Fruit fly (Drosophila melanogaster) whole organism, embryonic: Measurements from ENCODE around the gene CG9733.
A peak's percentile ranks its signal among the peaks of the same experiment; 100 is the strongest.

Experiments
- B-H1 ChIP-seq: fragments of 200-800 bp; sonication (Bioruptor generic); IDR thresholded peaks from 3 replicates; pipeline ENCODE4 v1.3.6; 2022; ENCODE audit warnings: missing biosample characterization, missing genetic modification characterization
- B-H2 ChIP-seq: fragments of 200-800 bp; sonication (Bioruptor generic); optimal IDR thresholded peaks from 2 replicates; lab custom pipeline; 2018; ENCODE audit warnings: missing biosample characterization, mild to moderate bottlenecking, missing genetic modification characterization
- BtbVII ChIP-seq: fragments of 200-800 bp; sonication (Bioruptor generic); optimal IDR thresholded peaks from 3 replicates; lab custom pipeline; 2017; ENCODE audit warnings: missing biosample characterization, mild to moderate bottlenecking, missing genetic modification characterization
- CG10209 ChIP-seq: fragments of 200-800 bp; sonication (Bioruptor generic); optimal IDR thresholded peaks from 3 replicates; lab custom pipeline; 2017; ENCODE audit warnings: missing biosample characterization, mild to moderate bottlenecking, missing genetic modification characterization, missing genetic modification reagents
- CG11560 ChIP-seq: fragments of 200-800 bp; sonication (Bioruptor generic); IDR thresholded peaks from 3 replicates; pipeline ENCODE4 v1.3.6; 2022; ENCODE audit warnings: missing biosample characterization, missing genetic modification characterization
- CG12104 ChIP-seq: fragments of 200-800 bp; sonication (Bioruptor generic); optimal IDR thresholded peaks from 3 replicates; lab custom pipeline; 2016; ENCODE audit warnings: missing biosample characterization, missing genetic modification characterization
- CG12769 ChIP-seq: fragments of 200-800 bp; sonication (Bioruptor generic); optimal IDR thresholded peaks from 2 replicates; lab custom pipeline; 2019; ENCODE audit warnings: missing biosample characterization, mild to moderate bottlenecking, missing genetic modification characterization, moderate library complexity
- CG13123 ChIP-seq: fragments of 200-800 bp; sonication (Bioruptor generic); optimal IDR thresholded peaks from 2 replicates; lab custom pipeline; 2016; ENCODE audit warnings: missing biosample characterization, missing genetic modification characterization
- CG14441 ChIP-seq: fragments of 200-800 bp; sonication (Bioruptor generic); IDR thresholded peaks from 2 replicates; pipeline ENCODE4 v1.3.6; 2022; ENCODE audit warnings: missing biosample characterization, missing genetic modification characterization
- CG1603 ChIP-seq: fragments of 200-800 bp; sonication (Bioruptor generic); optimal IDR thresholded peaks from 2 replicates; lab custom pipeline; 2019; ENCODE audit warnings: missing biosample characterization, mild to moderate bottlenecking, missing genetic modification characterization, moderate library complexity
- CG17912 ChIP-seq: fragments of 200-800 bp; sonication (Bioruptor generic); optimal IDR thresholded peaks from 2 replicates; lab custom pipeline; 2018; ENCODE audit warnings: missing biosample characterization, mild to moderate bottlenecking, missing genetic modification characterization
- CG30431 ChIP-seq: fragments of 200-800 bp; sonication (Bioruptor generic); optimal IDR thresholded peaks from 2 replicates; lab custom pipeline; 2017; ENCODE audit warnings: missing biosample characterization, missing genetic modification characterization
- CG33213 ChIP-seq: fragments of 200-800 bp; sonication (Bioruptor generic); optimal IDR thresholded peaks from 3 replicates; lab custom pipeline; 2016; ENCODE audit warnings: missing biosample characterization, missing genetic modification characterization
- CG42726 ChIP-seq: fragments of 200-800 bp; sonication (Bioruptor generic); IDR thresholded peaks from 2 replicates; pipeline ENCODE4 v1.3.6; 2022; ENCODE audit warnings: missing biosample characterization, missing genetic modification characterization; ENCODE audit not compliant: partially characterized antibody
- CG6272 ChIP-seq: fragments of 200-800 bp; sonication (Bioruptor generic); IDR thresholded peaks from 2 replicates; pipeline ENCODE4 v1.3.6; 2022; ENCODE audit warnings: missing biosample characterization, missing genetic modification characterization
- CG6654 ChIP-seq: fragments of 200-800 bp; sonication (Bioruptor generic); optimal IDR thresholded peaks from 2 replicates; lab custom pipeline; 2017; ENCODE audit warnings: missing biosample characterization, mild to moderate bottlenecking, missing genetic modification characterization
- CG8388 ChIP-seq: fragments of 200-800 bp; sonication (Bioruptor generic); optimal IDR thresholded peaks from 2 replicates; lab custom pipeline; 2019; ENCODE audit warnings: missing biosample characterization, mild to moderate bottlenecking, missing genetic modification characterization, moderate library complexity
- CG8924 ChIP-seq: fragments of 200-800 bp; optimal IDR thresholded peaks from 3 replicates; lab custom pipeline; 2019; ENCODE audit warnings: missing biosample characterization, mild to moderate bottlenecking, missing genetic modification characterization, moderate library complexity
- CG9609 ChIP-seq: fragments of 200-800 bp; sonication (Bioruptor generic); optimal IDR thresholded peaks from 3 replicates; lab custom pipeline; 2016; ENCODE audit warnings: missing biosample characterization, missing genetic modification characterization
- CG9797 ChIP-seq: fragments of 200-800 bp; sonication (Bioruptor generic); optimal IDR thresholded peaks from 3 replicates; lab custom pipeline; 2018; ENCODE audit warnings: missing biosample characterization, mild to moderate bottlenecking, missing genetic modification characterization
- Dfd ChIP-seq, 2 experiments: fragments of >200 bp; optimal IDR thresholded peaks; 2 replicates each; lab custom pipeline; 2017; ENCODE audit warnings: missing biosample characterization in 2 of 2, missing genetic modification characterization in 2 of 2
- Doc2 ChIP-seq: fragments of 200-800 bp; sonication (Bioruptor generic); IDR thresholded peaks from 2 replicates; pipeline ENCODE4 v1.3.6; 2022; ENCODE audit warnings: missing biosample characterization, missing genetic modification characterization
- Drgx ChIP-seq: fragments of 200-800 bp; sonication (Bioruptor generic); IDR thresholded peaks from 2 replicates; pipeline ENCODE4 v1.3.6; 2022; ENCODE audit warnings: missing biosample characterization, missing genetic modification characterization
- Fer2 ChIP-seq: fragments of 200-800 bp; sonication (Bioruptor generic); optimal IDR thresholded peaks from 2 replicates; lab custom pipeline; 2018; ENCODE audit warnings: missing biosample characterization, mild to moderate bottlenecking, missing genetic modification characterization, moderate library complexity
- HmgD ChIP-seq: fragments of 200-800 bp; sonication (Bioruptor generic); optimal IDR thresholded peaks from 3 replicates; lab custom pipeline; 2016; ENCODE audit warnings: missing biosample characterization, missing genetic modification characterization
- Hr39 ChIP-seq: fragments of >200 bp; optimal IDR thresholded peaks from 2 replicates; lab custom pipeline; 2017
- Jarid2 ChIP-seq: fragments of 200-800 bp; sonication (Bioruptor generic); optimal IDR thresholded peaks from 3 replicates; lab custom pipeline; 2017; ENCODE audit warnings: mild to moderate bottlenecking, missing biosample characterization, missing genetic modification reagents, missing genetic modification characterization
- Lhr ChIP-seq: fragments of 200-800 bp; sonication (Bioruptor generic); optimal IDR thresholded peaks from 3 replicates; lab custom pipeline; 2017; ENCODE audit warnings: mild to moderate bottlenecking, missing biosample characterization, missing genetic modification reagents, missing genetic modification characterization
- Meics ChIP-seq: fragments of 200-800 bp; sonication (Bioruptor generic); optimal IDR thresholded peaks from 2 replicates; lab custom pipeline; 2017; ENCODE audit warnings: missing biosample characterization, mild to moderate bottlenecking, missing genetic modification characterization
- Myb ChIP-seq: fragments of 200-800 bp; sonication (Bioruptor generic); optimal IDR thresholded peaks from 2 replicates; lab custom pipeline; 2016; ENCODE audit warnings: missing biosample characterization, missing genetic modification characterization
- Nf-YC ChIP-seq: fragments of 200-800 bp; optimal IDR thresholded peaks from 3 replicates; lab custom pipeline; 2019; ENCODE audit warnings: missing biosample characterization, mild to moderate bottlenecking, missing genetic modification characterization, moderate library complexity
- Ssrp ChIP-seq: fragments of 200-800 bp; sonication (Bioruptor generic); optimal IDR thresholded peaks from 2 replicates; lab custom pipeline; 2018; ENCODE audit warnings: missing biosample characterization, mild to moderate bottlenecking, missing genetic modification characterization, moderate library complexity
- Taf1 ChIP-seq: fragments of 200-800 bp; sonication (Bioruptor generic); IDR thresholded peaks from 2 replicates; pipeline ENCODE4 v1.3.6; 2022; ENCODE audit warnings: missing biosample characterization, missing genetic modification characterization
- Xbp1 ChIP-seq: fragments of 200-800 bp; sonication (Bioruptor generic); optimal IDR thresholded peaks from 3 replicates; lab custom pipeline; 2016; ENCODE audit warnings: missing biosample characterization, mild to moderate bottlenecking, missing genetic modification characterization
- ab ChIP-seq: fragments of 200-800 bp; sonication (Bioruptor generic); optimal IDR thresholded peaks from 2 replicates; lab custom pipeline; 2016; ENCODE audit warnings: missing biosample characterization, missing genetic modification characterization
- ash1 ChIP-seq: fragments of 200-800 bp; sonication (Bioruptor generic); optimal IDR thresholded peaks from 2 replicates; lab custom pipeline; 2018; ENCODE audit warnings: missing biosample characterization, mild to moderate bottlenecking, missing genetic modification characterization
- az2 ChIP-seq: fragments of 200-800 bp; sonication (Bioruptor generic); optimal IDR thresholded peaks from 3 replicates; lab custom pipeline; 2016; ENCODE audit warnings: missing biosample characterization, missing genetic modification characterization
- fd96Cb ChIP-seq: fragments of 200-800 bp; sonication (Bioruptor generic); optimal IDR thresholded peaks from 2 replicates; lab custom pipeline; 2018; ENCODE audit warnings: missing biosample characterization, mild to moderate bottlenecking, missing genetic modification characterization, moderate library complexity
- gcm ChIP-seq: fragments of 200-800 bp; sonication (Bioruptor generic); optimal IDR thresholded peaks from 2 replicates; lab custom pipeline; 2019; ENCODE audit warnings: missing biosample characterization, mild to moderate bottlenecking, missing genetic modification characterization, moderate library complexity
- gro ChIP-seq: fragments of 200-800 bp; sonication (Bioruptor generic); optimal IDR thresholded peaks from 2 replicates; lab custom pipeline; 2016; ENCODE audit warnings: missing biosample characterization, missing genetic modification characterization
- hbn ChIP-seq: fragments of 200-800 bp; sonication (Bioruptor generic); IDR thresholded peaks from 2 replicates; pipeline ENCODE4 v1.3.6; 2022; ENCODE audit warnings: missing biosample characterization, missing genetic modification characterization; ENCODE audit not compliant: partially characterized antibody
- hkb ChIP-seq, 2 experiments: fragments of 200-800 bp in 1 of 2; fragments of >200 bp in 1 of 2; sonication (Bioruptor generic) in 1 of 2; IDR thresholded peaks in 1 of 2; optimal IDR thresholded peaks in 1 of 2; 2 replicates each; pipeline versions ENCODE4 v1.3.6 to Lab custom; 2017 to 2022; ENCODE audit warnings: missing biosample characterization in 1 of 2, missing genetic modification characterization in 1 of 2
- lmd ChIP-seq: fragments of 200-800 bp; sonication (Bioruptor generic); IDR thresholded peaks from 2 replicates; pipeline ENCODE4 v1.3.6; 2022; ENCODE audit warnings: missing biosample characterization, missing genetic modification characterization
- org-1 ChIP-seq: fragments of 200-800 bp; sonication (Bioruptor generic); optimal IDR thresholded peaks from 2 replicates; lab custom pipeline; 2017; ENCODE audit warnings: missing biosample characterization, missing genetic modification characterization
- pb ChIP-seq: fragments of 200-800 bp; sonication (Bioruptor generic); optimal IDR thresholded peaks from 3 replicates; lab custom pipeline; 2016; ENCODE audit warnings: missing biosample characterization, missing genetic modification characterization
- psq ChIP-seq: fragments of 200-800 bp; sonication (Bioruptor generic); optimal IDR thresholded peaks from 2 replicates; lab custom pipeline; 2017; ENCODE audit warnings: missing biosample characterization, missing genetic modification characterization
- sens-2 ChIP-seq: fragments of 200-800 bp; sonication (Bioruptor generic); IDR thresholded peaks from 2 replicates; pipeline ENCODE4 v1.3.6; 2022; ENCODE audit warnings: missing biosample characterization, missing genetic modification characterization
- seq ChIP-seq: fragments of 200-800 bp; sonication (Bioruptor generic); IDR thresholded peaks from 2 replicates; pipeline ENCODE4 v1.3.6; 2022; ENCODE audit warnings: missing biosample characterization, missing genetic modification characterization
- tio ChIP-seq: fragments of 200-800 bp; sonication (Bioruptor generic); optimal IDR thresholded peaks from 2 replicates; lab custom pipeline; 2017; ENCODE audit warnings: missing biosample characterization, missing genetic modification characterization, inconsistent platforms
- tll ChIP-seq, 2 experiments: fragments of 200-800 bp in 1 of 2; fragments of >200 bp in 1 of 2; sonication (Bioruptor generic) in 1 of 2; optimal IDR thresholded peaks; 2 replicates each; lab custom pipeline; 2017 to 2019; ENCODE audit warnings: missing biosample characterization in 2 of 2, missing genetic modification characterization in 2 of 2, mild to moderate bottlenecking in 1 of 2, moderate library complexity in 1 of 2
- tup ChIP-seq: fragments of 200-800 bp; sonication (Bioruptor generic); optimal IDR thresholded peaks from 2 replicates; lab custom pipeline; 2016; ENCODE audit warnings: missing biosample characterization, mild to moderate bottlenecking, missing genetic modification characterization, moderate library complexity
- yki ChIP-seq: fragments of >200 bp; optimal IDR thresholded peaks from 3 replicates; lab custom pipeline; 2018

The CG9733 gene

dm6 chr3R:30235253-30235652 lies 11.2 kb downstream of the CG9733 start (continued):
- TF ChIP-seq CG6272 (GFP tag; lab: Robert Waterston, UW) = no peak
- no peak for TF ChIP-seq Myb (GFP tag; lab: Kevin White, UChicago)
- TF ChIP-seq B-H2 (GFP tag; lab: Kevin White, UChicago) = no peak
- no peak for TF ChIP-seq Doc2
- no peak for TF ChIP-seq tup (GFP tag; lab: Kevin White, UChicago)
- TF ChIP-seq HmgD (GFP tag; lab: Kevin White, UChicago) = no peak
- no peak for TF ChIP-seq Lhr (GFP tag; lab: Kevin White, UChicago)
- no peak for TF ChIP-seq pb (GFP tag; lab: Kevin White, UChicago)
- no peak for TF ChIP-seq tll (GFP tag; optimal IDR thresholded peaks at IDR 0.05; lab: Kevin White, UChicago)
- TF ChIP-seq Nf-YC = no peak
- no peak for TF ChIP-seq Hr39 (lab: Kevin White, UChicago)
- TF ChIP-seq gro (GFP tag; lab: Kevin White, UChicago) = no peak
- TF ChIP-seq psq = no peak
- TF ChIP-seq gcm = peak; percentile 3
- peak; percentile 11 for TF ChIP-seq az2 (GFP tag; lab: Kevin White, UChicago)
- peak; percentile 8 for TF ChIP-seq Meics (GFP tag; lab: Kevin White, UChicago)
- TF ChIP-seq fd96Cb (tag; lab: Kevin White, UChicago) = peak; percentile 2
- no peak for TF ChIP-seq CG13123
- TF ChIP-seq CG8388 (GFP tag; lab: Kevin White, UChicago) = peak; percentile 46
- TF ChIP-seq CG10209 = peak; percentile 1
- TF ChIP-seq Jarid2 (GFP tag; lab: Kevin White, UChicago) = no peak
- TF ChIP-seq CG8924 = no peak
- TF ChIP-seq CG30431 = no peak
- TF ChIP-seq Fer2 (tag; lab: Kevin White, UChicago) = no peak
- peak; percentile 37 for TF ChIP-seq Ssrp (tag; lab: Kevin White, UChicago)
- no peak for TF ChIP-seq ash1 (GFP tag; lab: Kevin White, UChicago)
- no peak for TF ChIP-seq CG17912 (GFP tag; lab: Kevin White, UChicago)
- no peak for TF ChIP-seq CG33213 (GFP tag; lab: Kevin White, UChicago)
- no peak; the same call in 1 of the 2 replicates for TF ChIP-seq sens-2 (GFP tag; lab: Robert Waterston, UW)
- no peak for TF ChIP-seq CG6654 (GFP tag; lab: Kevin White, UChicago)
- TF ChIP-seq CG1603 (tag; lab: Kevin White, UChicago) = peak; percentile 39
- no peak for TF ChIP-seq tio (GFP tag; lab: Kevin White, UChicago)
- TF ChIP-seq Xbp1 (GFP tag; lab: Kevin White, UChicago) = peak; percentile 21
- TF ChIP-seq org-1 = no peak
- TF ChIP-seq CG14441 (GFP tag; lab: Robert Waterston, UW) = peak; percentile 42
- TF ChIP-seq CG42726 = no peak
- TF ChIP-seq B-H1 (GFP tag; lab: Robert Waterston, UW) = no peak; the same call in 2 of the 3 replicates
- no peak for TF ChIP-seq lmd (GFP tag; lab: Robert Waterston, UW)
- no peak for TF ChIP-seq ab
- peak; percentile 17 for TF ChIP-seq CG12769
- TF ChIP-seq seq (GFP tag; lab: Robert Waterston, UW) = no peak
- TF ChIP-seq hbn (GFP tag; lab: Robert Waterston, UW) = no peak
- no peak for TF ChIP-seq CG12104 (GFP tag; lab: Kevin White, UChicago)
- no peak for TF ChIP-seq CG9797 (GFP tag; lab: Kevin White, UChicago)
- no peak for TF ChIP-seq BtbVII (GFP tag; lab: Kevin White, UChicago)
- no peak for TF ChIP-seq Dfd (GFP tag; optimal IDR thresholded peaks at IDR 0.05; lab: Kevin White, UChicago)
- no peak for TF ChIP-seq yki
- TF ChIP-seq hkb (optimal IDR thresholded peaks at IDR 0.05; lab: Kevin White, UChicago) = no peak
- TF ChIP-seq hkb (GFP tag; IDR thresholded peaks at IDR 0.05; lab: Robert Waterston, UW) = peak; percentile 57
- TF ChIP-seq Taf1 (GFP tag; lab: Robert Waterston, UW) = no peak
- no peak for TF ChIP-seq Drgx (GFP tag; lab: Robert Waterston, UW)
- no peak for TF ChIP-seq CG9609
- TF ChIP-seq CG11560 (tag; lab: Robert Waterston, UW) = no peak
